Fruit fly (Drosophila melanogaster) whole organism, embryonic: ENCODE results near the gene CG42748.

Experiments used
- Ada2b ChIP-seq: fragments of 200-800 bp; sonication (Bioruptor generic); IDR thresholded peaks from 2 replicates; pipeline ENCODE4 v1.3.6; 2022; ENCODE audit warnings: missing biosample characterization, missing genetic modification characterization
- Atf6 ChIP-seq: fragments of 200-800 bp; sonication (Bioruptor generic); IDR thresholded peaks from 2 replicates; pipeline ENCODE4 v1.3.6; 2022; ENCODE audit warnings: missing biosample characterization, missing genetic modification characterization
- CG10366 ChIP-seq: fragments of 200-800 bp; sonication (Bioruptor generic); IDR thresholded peaks from 2 replicates; pipeline ENCODE4 v1.3.6; 2022; ENCODE audit warnings: missing biosample characterization, missing genetic modification characterization
- CG11085 ChIP-seq: fragments of 200-800 bp; sonication (Bioruptor generic); IDR thresholded peaks from 2 replicates; pipeline ENCODE4 v1.3.6; 2022; ENCODE audit warnings: missing biosample characterization, missing genetic modification characterization
- CG11696 ChIP-seq: fragments of 200-800 bp; sonication (Bioruptor generic); IDR thresholded peaks from 2 replicates; pipeline ENCODE4 v1.3.6; 2022; ENCODE audit warnings: missing biosample characterization, missing genetic modification characterization
- CG12071 ChIP-seq: fragments of 200-800 bp; sonication (Bioruptor generic); optimal IDR thresholded peaks from 3 replicates; lab custom pipeline; 2018; ENCODE audit warnings: missing biosample characterization, mild to moderate bottlenecking, missing genetic modification characterization
- CG12769 ChIP-seq: fragments of 200-800 bp; sonication (Bioruptor generic); optimal IDR thresholded peaks from 2 replicates; lab custom pipeline; 2019; ENCODE audit warnings: missing biosample characterization, mild to moderate bottlenecking, missing genetic modification characterization, moderate library complexity
- CG14710 ChIP-seq: fragments of 200-800 bp; sonication (Bioruptor generic); optimal IDR thresholded peaks from 3 replicates; lab custom pipeline; 2019; ENCODE audit warnings: missing biosample characterization, mild to moderate bottlenecking, missing genetic modification characterization, moderate library complexity
- CG15011 ChIP-seq: fragments of 200-800 bp; sonication (Bioruptor generic); optimal IDR thresholded peaks from 3 replicates; lab custom pipeline; 2018; ENCODE audit warnings: missing biosample characterization, mild to moderate bottlenecking, missing genetic modification characterization
- CG1602 ChIP-seq: fragments of 200-800 bp; sonication (Bioruptor generic); optimal IDR thresholded peaks from 3 replicates; lab custom pipeline; 2016; ENCODE audit warnings: missing biosample characterization, missing genetic modification characterization
- CG16779 ChIP-seq: fragments of 200-800 bp; sonication (Bioruptor generic); IDR thresholded peaks from 2 replicates; pipeline ENCODE4 v1.3.6; 2022; ENCODE audit warnings: missing biosample characterization, missing genetic modification characterization
- CG18011 ChIP-seq: fragments of 200-800 bp; sonication (Bioruptor generic); optimal IDR thresholded peaks from 2 replicates; lab custom pipeline; 2017; ENCODE audit warnings: missing biosample characterization, missing genetic modification characterization, mild to moderate bottlenecking, moderate library complexity, missing genotype
- CG2875 ChIP-seq: fragments of 200-800 bp; sonication (Bioruptor generic); optimal IDR thresholded peaks from 2 replicates; lab custom pipeline; 2017; ENCODE audit warnings: missing biosample characterization, mild to moderate bottlenecking, missing genetic modification characterization, missing genetic modification reagents
- CG31388 ChIP-seq: fragments of 200-800 bp; sonication (Bioruptor generic); optimal IDR thresholded peaks from 2 replicates; lab custom pipeline; 2016; ENCODE audit warnings: missing biosample characterization, missing genetic modification characterization
- CG4617 ChIP-seq: fragments of 200-800 bp; sonication (Bioruptor generic); optimal IDR thresholded peaks from 3 replicates; lab custom pipeline; 2016; ENCODE audit warnings: missing biosample characterization, missing genetic modification characterization, borderline replicate concordance
- CG6791 ChIP-seq: fragments of 200-800 bp; sonication (Bioruptor generic); IDR thresholded peaks from 3 replicates; pipeline ENCODE4 v1.3.6; 2022; ENCODE audit warnings: missing biosample characterization, missing genetic modification characterization; ENCODE audit not compliant: partially characterized antibody
- CG7372 ChIP-seq: fragments of 200-800 bp; sonication (Bioruptor generic); IDR thresholded peaks from 2 replicates; pipeline ENCODE4 v1.3.6; 2022; ENCODE audit warnings: missing biosample characterization, missing genetic modification characterization
- CG8089 ChIP-seq: fragments of 200-800 bp; sonication (Bioruptor generic); optimal IDR thresholded peaks from 3 replicates; lab custom pipeline; 2016; ENCODE audit warnings: missing biosample characterization, missing genetic modification characterization
- CrebB ChIP-seq: fragments of 200-800 bp; sonication (Bioruptor generic); optimal IDR thresholded peaks from 3 replicates; lab custom pipeline; 2018; ENCODE audit warnings: missing biosample characterization, mild to moderate bottlenecking, missing genetic modification characterization
- Dad ChIP-seq: fragments of 200-800 bp; sonication (Bioruptor generic); optimal IDR thresholded peaks from 3 replicates; lab custom pipeline; 2016; ENCODE audit warnings: missing biosample characterization, missing genetic modification characterization
- Deaf1 ChIP-seq: fragments of 200-800 bp; optimal IDR thresholded peaks from 3 replicates; lab custom pipeline; 2019; ENCODE audit warnings: missing biosample characterization, mild to moderate bottlenecking, missing genetic modification characterization, moderate library complexity
- HLH3B ChIP-seq: fragments of 200-800 bp; sonication (Bioruptor generic); IDR thresholded peaks from 2 replicates; pipeline ENCODE4 v1.3.6; 2022; ENCODE audit warnings: missing biosample characterization, missing genetic modification characterization
- HLH4C ChIP-seq: fragments of 200-800 bp; sonication (Bioruptor generic); IDR thresholded peaks from 3 replicates; pipeline ENCODE4 v1.3.6; 2022; ENCODE audit warnings: missing biosample characterization, missing genetic modification characterization; ENCODE audit not compliant: partially characterized antibody
- HLH54F ChIP-seq: fragments of 200-800 bp; sonication (Bioruptor generic); optimal IDR thresholded peaks from 3 replicates; lab custom pipeline; 2016; ENCODE audit warnings: missing biosample characterization, missing genetic modification characterization
- Hey ChIP-seq: fragments of 200-800 bp; sonication (Bioruptor generic); optimal IDR thresholded peaks from 3 replicates; lab custom pipeline; 2018; ENCODE audit warnings: missing biosample characterization, mild to moderate bottlenecking, missing genetic modification characterization
- HmgD ChIP-seq: fragments of 200-800 bp; sonication (Bioruptor generic); optimal IDR thresholded peaks from 3 replicates; lab custom pipeline; 2016; ENCODE audit warnings: missing biosample characterization, missing genetic modification characterization
- Hmx ChIP-seq: fragments of 200-800 bp; sonication (Bioruptor generic); optimal IDR thresholded peaks from 2 replicates; lab custom pipeline; 2016; ENCODE audit warnings: missing biosample characterization, missing genetic modification characterization
- Max ChIP-seq: fragments of 200-800 bp; sonication (Bioruptor generic); optimal IDR thresholded peaks from 2 replicates; lab custom pipeline; 2016; ENCODE audit warnings: missing biosample characterization, mild to moderate bottlenecking, missing genetic modification characterization
- Meics ChIP-seq: fragments of 200-800 bp; sonication (Bioruptor generic); optimal IDR thresholded peaks from 2 replicates; lab custom pipeline; 2017; ENCODE audit warnings: missing biosample characterization, mild to moderate bottlenecking, missing genetic modification characterization
- Nf-YA ChIP-seq: fragments of 200-800 bp; sonication (Bioruptor generic); IDR thresholded peaks from 2 replicates; pipeline ENCODE4 v1.3.6; 2022; ENCODE audit warnings: missing biosample characterization, missing genetic modification characterization
- Opbp ChIP-seq: fragments of 200-800 bp; sonication (Bioruptor generic); IDR thresholded peaks from 3 replicates; pipeline ENCODE4 v1.3.6; 2022; ENCODE audit warnings: missing biosample characterization, missing genetic modification characterization; ENCODE audit not compliant: partially characterized antibody
- Optix ChIP-seq: fragments of 200-800 bp; sonication (Bioruptor generic); IDR thresholded peaks from 3 replicates; pipeline ENCODE4 v1.3.6; 2022; ENCODE audit warnings: missing biosample characterization, missing genetic modification characterization
- amos ChIP-seq: fragments of 200-800 bp; sonication (Bioruptor generic); IDR thresholded peaks from 2 replicates; pipeline ENCODE4 v1.3.6; 2022; ENCODE audit warnings: missing biosample characterization, missing genetic modification characterization; ENCODE audit not compliant: partially characterized antibody
- ase ChIP-seq: fragments of 200-800 bp; sonication (Bioruptor generic); IDR thresholded peaks from 3 replicates; pipeline ENCODE4 v1.3.6; 2022; ENCODE audit warnings: missing biosample characterization, missing genetic modification characterization
- btn ChIP-seq: fragments of 200-800 bp; sonication (Bioruptor generic); optimal IDR thresholded peaks from 2 replicates; lab custom pipeline; 2016; ENCODE audit warnings: missing biosample characterization, missing genetic modification characterization
- cad ChIP-seq: fragments of >200 bp; optimal IDR thresholded peaks from 2 replicates; lab custom pipeline; 2017; ENCODE audit warnings: missing biosample characterization, missing genetic modification characterization
- cg ChIP-seq: fragments of 200-800 bp; sonication (Bioruptor generic); optimal IDR thresholded peaks from 3 replicates; lab custom pipeline; 2019; ENCODE audit warnings: missing biosample characterization, mild to moderate bottlenecking, missing genetic modification characterization, moderate library complexity
- ewg ChIP-seq: fragments of 200-800 bp; sonication (Bioruptor generic); optimal IDR thresholded peaks from 3 replicates; lab custom pipeline; 2017; ENCODE audit warnings: mild to moderate bottlenecking, missing biosample characterization, missing genetic modification reagents, missing genetic modification characterization
- eyg ChIP-seq: fragments of 200-800 bp; sonication (Bioruptor generic); optimal IDR thresholded peaks from 3 replicates; lab custom pipeline; 2016; ENCODE audit warnings: missing biosample characterization, missing genetic modification characterization
- fru ChIP-seq: fragments of >200 bp; optimal IDR thresholded peaks from 2 replicates; lab custom pipeline; 2017
- gsb-n ChIP-seq: fragments of 200-800 bp; sonication (Bioruptor generic); optimal IDR thresholded peaks from 3 replicates; lab custom pipeline; 2018; ENCODE audit warnings: missing biosample characterization, mild to moderate bottlenecking, missing genetic modification characterization
- insv ChIP-seq, 2 experiments: fragments of 200-800 bp; sonication (Bioruptor generic); optimal IDR thresholded peaks; 3 replicates each; lab custom pipeline; 2016 to 2018; ENCODE audit warnings: missing biosample characterization in 2 of 2, missing genetic modification characterization in 2 of 2
- inv ChIP-seq: fragments of 200-800 bp; sonication (Bioruptor generic); IDR thresholded peaks from 2 replicates; pipeline ENCODE4 v1.3.6; 2022; ENCODE audit warnings: missing biosample characterization, missing genetic modification characterization; ENCODE audit not compliant: partially characterized antibody
- jing ChIP-seq: fragments of 200-800 bp; sonication (Bioruptor generic); optimal IDR thresholded peaks from 2 replicates; lab custom pipeline; 2018; ENCODE audit warnings: missing biosample characterization, mild to moderate bottlenecking, missing genetic modification characterization
- jumu ChIP-seq: fragments of 200-800 bp; sonication (Bioruptor generic); optimal IDR thresholded peaks from 3 replicates; lab custom pipeline; 2016; ENCODE audit warnings: missing biosample characterization, missing genetic modification characterization
- kay ChIP-seq: fragments of 200-800 bp; sonication (Bioruptor generic); optimal IDR thresholded peaks from 2 replicates; lab custom pipeline; 2016; ENCODE audit warnings: missing biosample characterization, missing genetic modification characterization
- kni ChIP-seq: fragments of 200-800 bp; sonication (Bioruptor generic); optimal IDR thresholded peaks from 3 replicates; lab custom pipeline; 2017; ENCODE audit warnings: mild to moderate bottlenecking, missing biosample characterization, missing genetic modification reagents, missing genetic modification characterization
- mld ChIP-seq: fragments of 200-800 bp; sonication (Bioruptor generic); IDR thresholded peaks from 3 replicates; pipeline ENCODE4 v1.3.6; 2022; ENCODE audit warnings: missing biosample characterization, missing genetic modification characterization; ENCODE audit not compliant: partially characterized antibody
- nerfin-2 ChIP-seq: fragments of 200-800 bp; sonication (Bioruptor generic); IDR thresholded peaks from 2 replicates; pipeline ENCODE4 v1.3.6; 2022; ENCODE audit warnings: missing biosample characterization, missing genetic modification characterization; ENCODE audit not compliant: partially characterized antibody
- tna ChIP-seq: fragments of 200-800 bp; sonication (Bioruptor generic); IDR thresholded peaks from 2 replicates; pipeline ENCODE4 v1.3.6; 2022; ENCODE audit warnings: missing biosample characterization, missing genetic modification characterization; ENCODE audit not compliant: partially characterized antibody
- unc-4 ChIP-seq: fragments of 200-800 bp; sonication (Bioruptor generic); IDR thresholded peaks from 2 replicates; pipeline ENCODE4 v1.3.6; 2022; ENCODE audit warnings: missing biosample characterization, missing genetic modification characterization; ENCODE audit not compliant: partially characterized antibody

CG42748 gene

dm6 chr2L:22153246-22153645 is 22.2 kb downstream of the CG42748 start (continued):
- no peak for TF ChIP-seq gsb-n (tag; lab: Kevin White, UChicago)
- no peak for TF ChIP-seq HmgD (GFP tag; lab: Kevin White, UChicago)
- TF ChIP-seq CG10366 (GFP tag; lab: Robert Waterston, UW): no peak
- peak; percentile 11 for TF ChIP-seq cad (GFP tag; lab: Kevin White, UChicago)
- no peak for TF ChIP-seq Dad (GFP tag; lab: Kevin White, UChicago)
- no peak for TF ChIP-seq CG8089 (GFP tag; lab: Kevin White, UChicago)
- TF ChIP-seq ewg (GFP tag; lab: Kevin White, UChicago): peak; percentile 71
- TF ChIP-seq CG12071 (GFP tag; lab: Kevin White, UChicago): no peak
- no peak for TF ChIP-seq HLH54F
- no peak for TF ChIP-seq kni
- no peak for TF ChIP-seq CG4617 (GFP tag; lab: Kevin White, UChicago)
- no peak for TF ChIP-seq cg (GFP tag; lab: Kevin White, UChicago)
- no peak for TF ChIP-seq CG12769 (tag; lab: Kevin White, UChicago)
- no peak for TF ChIP-seq jing (GFP tag; lab: Kevin White, UChicago)
- no peak for TF ChIP-seq Opbp (GFP tag; lab: Robert Waterston, UW)
- TF ChIP-seq CG11085 (GFP tag; lab: Robert Waterston, UW): no peak
- TF ChIP-seq CG2875: no peak
- no peak for TF ChIP-seq Atf6 (GFP tag; lab: Robert Waterston, UW)
- TF ChIP-seq CG16779: peak; percentile 46; the same call in 1 of the 2 replicates
- TF ChIP-seq ase (GFP tag; lab: Robert Waterston, UW): no peak
- TF ChIP-seq tna: no peak
- no peak for TF ChIP-seq inv (GFP tag; lab: Robert Waterston, UW)
- TF ChIP-seq CG6791 (GFP tag; lab: Robert Waterston, UW): no peak

- TF ChIP-seq CG11696 (GFP tag; lab: Robert Waterston, UW): no peak
- TF ChIP-seq unc-4 (GFP tag; lab: Robert Waterston, UW): no peak
- TF ChIP-seq CG6791 (GFP tag; lab: Robert Waterston, UW): peak; percentile 56; the same call in 2 of the 3 replicates
- no peak for TF ChIP-seq CG15011
- 0 out of 2 replicates have a peak, but pooled peaks have one; percentile 21 for TF ChIP-seq amos (GFP tag; lab: Robert Waterston, UW)
- no peak for TF ChIP-seq insv (GFP tag; optimal IDR thresholded peaks at IDR 0.05; lab: Kevin White, UChicago)
- no peak for TF ChIP-seq fru (lab: Kevin White, UChicago)
- no peak for TF ChIP-seq eyg (GFP tag; lab: Kevin White, UChicago)
- TF ChIP-seq Hey (tag; lab: Kevin White, UChicago): no peak
- TF ChIP-seq CG14710 (tag; lab: Kevin White, UChicago): no peak
- TF ChIP-seq Nf-YA (GFP tag; lab: Robert Waterston, UW): no peak
- no peak for TF ChIP-seq Deaf1
- no peak for TF ChIP-seq CG31388 (GFP tag; lab: Kevin White, UChicago)
- TF ChIP-seq HLH4C: peak; percentile 50; the same call in 2 of the 3 replicates
- peak; percentile 54; the same call in 1 of the 3 replicates for TF ChIP-seq mld (GFP tag; lab: Robert Waterston, UW)
- TF ChIP-seq Hmx (GFP tag; lab: Kevin White, UChicago): no peak
- peak; percentile 80 for TF ChIP-seq nerfin-2 (GFP tag; lab: Robert Waterston, UW)
- no peak for TF ChIP-seq kay (GFP tag; lab: Kevin White, UChicago)
- TF ChIP-seq CG18011 (GFP tag; lab: Kevin White, UChicago): no peak
- TF ChIP-seq CrebB (tag; lab: Kevin White, UChicago): no peak
- no peak for TF ChIP-seq CG1602 (GFP tag; lab: Kevin White, UChicago)
- TF ChIP-seq CG7372: no peak
- TF ChIP-seq Ada2b (GFP tag; lab: Robert Waterston, UW): no peak
- no peak for TF ChIP-seq HLH54F
- TF ChIP-seq Meics (GFP tag; lab: Kevin White, UChicago): no peak
- no peak for TF ChIP-seq jumu (GFP tag; lab: Kevin White, UChicago)
- TF ChIP-seq Max (GFP tag; lab: Kevin White, UChicago): no peak
- TF ChIP-seq Optix (GFP tag; lab: Robert Waterston, UW): no peak
- no peak for TF ChIP-seq btn (GFP tag; lab: Kevin White, UChicago)
- no peak for TF ChIP-seq HLH3B (GFP tag; lab: Robert Waterston, UW)
Measured at dm6 chr2L:22159800-22160199, 28.8 kb downstream of the CG42748 start.
